Worm (Caenorhabditis elegans) whole organism, young adult: ENCODE results near the gene eat-2.

Experiments used
- B0261.1 ChIP-seq: sonication (generic microtip); optimal IDR thresholded peaks from 2 replicates; lab custom pipeline; 2016; ENCODE audit warnings: mild to moderate bottlenecking, missing genetic modification characterization, moderate library complexity, missing compliant biosample characterization
- D2030.7 ChIP-seq: fragments of 200-800 bp; sonication (Bioruptor generic); IDR thresholded peaks from 2 replicates; pipeline ENCODE4 v1.3.6; 2022; ENCODE audit warnings: missing genetic modification reagents, missing genetic modification characterization, missing compliant biosample characterization
- F23B12.7 ChIP-seq: sonication (generic microtip); optimal IDR thresholded peaks from 2 replicates; lab custom pipeline; 2017; ENCODE audit warnings: missing genetic modification characterization, mild to moderate bottlenecking, missing compliant biosample characterization, antibody characterized with exemption, moderate library complexity; ENCODE audit not compliant: insufficient read depth
- F52B5.7 ChIP-seq: sonication (generic microtip); optimal IDR thresholded peaks from 2 replicates; lab custom pipeline; 2016; ENCODE audit warnings: mild to moderate bottlenecking, missing genetic modification characterization, missing compliant biosample characterization
- F55B11.4 ChIP-seq: sonication (generic microtip); optimal IDR thresholded peaks from 2 replicates; lab custom pipeline; 2016; ENCODE audit warnings: missing compliant biosample characterization, missing genetic modification characterization, borderline replicate concordance; ENCODE audit not compliant: insufficient read depth
- F57A8.1 ChIP-seq: fragments of 200-800 bp; sonication (Bioruptor generic); optimal IDR thresholded peaks from 2 replicates; lab custom pipeline; 2018; ENCODE audit warnings: mild to moderate bottlenecking, missing genetic modification characterization, moderate library complexity, missing compliant biosample characterization
- T07F8.4 ChIP-seq: sonication (generic microtip); optimal IDR thresholded peaks from 2 replicates; lab custom pipeline; 2016; ENCODE audit warnings: mild to moderate bottlenecking, missing genetic modification characterization, moderate library complexity, missing compliant biosample characterization
- ZK185.1 ChIP-seq: sonication (generic microtip); optimal IDR thresholded peaks from 2 replicates; lab custom pipeline; 2016; ENCODE audit warnings: mild to moderate bottlenecking, missing genetic modification characterization, missing compliant biosample characterization; ENCODE audit not compliant: poor library complexity, severe bottlenecking
- akir-1 ChIP-seq: fragments of 200-800 bp; sonication (Bioruptor generic); optimal IDR thresholded peaks from 2 replicates; lab custom pipeline; 2018; ENCODE audit warnings: mild to moderate bottlenecking, missing genetic modification characterization, moderate library complexity, missing compliant biosample characterization
- ama-1 ChIP-seq, 3 experiments: fragments of 150-350 bp in 1 of 3; sonication (generic microtip) in 2 of 3; optimal IDR thresholded peaks; 2 replicates each; lab custom pipeline; 2014 to 2018; ENCODE audit warnings: missing biosample characterization in 2 of 3, missing genetic modification characterization in 2 of 3, missing genetic modification reagents in 2 of 3
- athp-1 ChIP-seq: sonication (generic microtip); optimal IDR thresholded peaks from 2 replicates; lab custom pipeline; 2017; ENCODE audit warnings: mild to moderate bottlenecking, missing genetic modification characterization, missing compliant biosample characterization
- attf-5 ChIP-seq: fragments of 200-800 bp; sonication (Bioruptor generic); optimal IDR thresholded peaks from 2 replicates; lab custom pipeline; 2018; ENCODE audit warnings: mild to moderate bottlenecking, missing genetic modification characterization, missing compliant biosample characterization
- attf-6 ChIP-seq: fragments of 200-800 bp; sonication (Bioruptor generic); IDR thresholded peaks from 2 replicates; pipeline ENCODE4 v1.3.6; 2022; ENCODE audit warnings: missing genetic modification reagents, missing genetic modification characterization, missing compliant biosample characterization
- ceh-40 ChIP-seq: fragments of 200-800 bp; sonication (Bioruptor generic); IDR thresholded peaks from 2 replicates; pipeline ENCODE4 v1.3.6; 2022; ENCODE audit warnings: missing genetic modification characterization, missing compliant biosample characterization
- ceh-79 ChIP-seq: sonication (generic microtip); optimal IDR thresholded peaks from 2 replicates; lab custom pipeline; 2017; ENCODE audit warnings: mild to moderate bottlenecking, missing genetic modification characterization, missing compliant biosample characterization
- die-1 ChIP-seq: sonication (generic microtip); optimal IDR thresholded peaks from 2 replicates; lab custom pipeline; 2016; ENCODE audit warnings: missing genotype, mild to moderate bottlenecking, missing genetic modification characterization, missing compliant biosample characterization
- dox-1 ChIP-seq: fragments of 200-800 bp; sonication (Bioruptor generic); IDR thresholded peaks from 2 replicates; pipeline ENCODE4 v1.3.6; 2022; ENCODE audit warnings: missing genetic modification reagents, missing genetic modification characterization, missing compliant biosample characterization
- dpff-1 ChIP-seq: sonication (generic microtip); optimal IDR thresholded peaks from 2 replicates; lab custom pipeline; 2017; ENCODE audit warnings: mild to moderate bottlenecking, missing genetic modification characterization, missing compliant biosample characterization
- dpl-1 ChIP-seq: fragments of 150-350 bp; optimal IDR thresholded peaks from 2 replicates; lab custom pipeline; 2014; ENCODE audit warnings: missing biosample characterization, missing genetic modification reagents, missing genetic modification characterization
- efl-1 ChIP-seq: fragments of 150-350 bp; optimal IDR thresholded peaks from 2 replicates; lab custom pipeline; 2014; ENCODE audit warnings: missing biosample characterization, missing genetic modification reagents, missing genetic modification characterization
- egl-44 ChIP-seq: fragments of 200-800 bp; sonication (Bioruptor generic); IDR thresholded peaks from 2 replicates; pipeline ENCODE4 v1.3.6; 2022; ENCODE audit warnings: missing genetic modification reagents, missing genetic modification characterization, missing compliant biosample characterization
- egrh-3 ChIP-seq: fragments of 200-800 bp; sonication (Bioruptor generic); IDR thresholded peaks from 2 replicates; pipeline ENCODE4 v1.3.6; 2022; ENCODE audit warnings: missing genetic modification reagents, missing genetic modification characterization, missing compliant biosample characterization
- him-1 ChIP-seq: sonication (generic microtip); optimal IDR thresholded peaks from 2 replicates; lab custom pipeline; 2016; ENCODE audit warnings: missing genotype, missing genetic modification reagents, missing genetic modification characterization, missing compliant biosample characterization
- hlh-26 ChIP-seq: fragments of 200-800 bp; sonication (Bioruptor generic); conservative IDR thresholded peaks from 2 replicates; pipeline ENCODE4 v1.3.6; 2022; ENCODE audit warnings: missing genetic modification reagents, missing genetic modification characterization, missing compliant biosample characterization
- hsf-1 ChIP-seq: fragments of 200-800 bp; sonication (Bioruptor generic); IDR thresholded peaks from 2 replicates; pipeline ENCODE4 v1.3.6; 2022; ENCODE audit warnings: missing genetic modification reagents, missing genetic modification characterization, missing compliant biosample characterization
- lag-1 ChIP-seq: fragments of 200-800 bp; sonication (Bioruptor generic); IDR thresholded peaks from 2 replicates; pipeline ENCODE4 v1.3.6; 2022; ENCODE audit warnings: missing genetic modification reagents, missing genetic modification characterization, missing compliant biosample characterization
- lin-40 ChIP-seq: sonication (generic microtip); optimal IDR thresholded peaks from 2 replicates; lab custom pipeline; 2016; ENCODE audit warnings: missing genetic modification characterization, mild to moderate bottlenecking, missing compliant biosample characterization, missing genotype, missing genetic modification reagents
- lsl-1 ChIP-seq: fragments of 200-800 bp; sonication (Bioruptor generic); optimal IDR thresholded peaks from 2 replicates; lab custom pipeline; 2018; ENCODE audit warnings: mild to moderate bottlenecking, missing genetic modification characterization, moderate library complexity, missing compliant biosample characterization
- nfya-2 ChIP-seq: fragments of 200-800 bp; sonication (Bioruptor generic); IDR thresholded peaks from 2 replicates; pipeline ENCODE4 v1.3.6; 2022; ENCODE audit warnings: missing genetic modification reagents, missing genetic modification characterization, missing compliant biosample characterization
- nfyb-1 ChIP-seq: fragments of 200-800 bp; sonication (Bioruptor generic); IDR thresholded peaks from 2 replicates; pipeline ENCODE4 v1.3.6; 2022; ENCODE audit warnings: missing genetic modification reagents, missing genetic modification characterization, missing compliant biosample characterization
- nhr-90 ChIP-seq: sonication (generic microtip); optimal IDR thresholded peaks from 2 replicates; lab custom pipeline; 2016; ENCODE audit warnings: missing genotype, mild to moderate bottlenecking, missing genetic modification characterization, missing compliant biosample characterization
- pbrm-1 ChIP-seq: fragments of 200-800 bp; sonication (Bioruptor generic); IDR thresholded peaks from 2 replicates; pipeline ENCODE4 v1.3.6; 2022; ENCODE audit warnings: missing genetic modification reagents, missing genetic modification characterization, missing compliant biosample characterization
- sdz-38 ChIP-seq: sonication (generic microtip); optimal IDR thresholded peaks from 2 replicates; lab custom pipeline; 2016; ENCODE audit warnings: missing genotype, missing genetic modification characterization, missing compliant biosample characterization
- sea-2 ChIP-seq: fragments of 200-800 bp; sonication (Bioruptor generic); IDR thresholded peaks from 2 replicates; pipeline ENCODE4 v1.3.6; 2022; ENCODE audit warnings: missing genetic modification characterization, missing compliant biosample characterization
- snpc-1.1 ChIP-seq: sonication (generic microtip); optimal IDR thresholded peaks from 2 replicates; lab custom pipeline; 2017; ENCODE audit warnings: missing genetic modification characterization, mild to moderate bottlenecking, missing compliant biosample characterization, antibody characterized with exemption, moderate library complexity, missing genotype, missing genetic modification reagents; ENCODE audit not compliant: insufficient read depth
- snpc-1.3 ChIP-seq: sonication (generic microtip); optimal IDR thresholded peaks from 2 replicates; lab custom pipeline; 2017; ENCODE audit warnings: missing genetic modification characterization, mild to moderate bottlenecking, missing compliant biosample characterization, antibody characterized with exemption, moderate library complexity, missing genotype, missing genetic modification reagents; ENCODE audit not compliant: insufficient read depth
- snpc-3.4 ChIP-seq: sonication (generic microtip); optimal IDR thresholded peaks from 2 replicates; lab custom pipeline; 2017; ENCODE audit warnings: missing genetic modification characterization, mild to moderate bottlenecking, missing compliant biosample characterization, antibody characterized with exemption, moderate library complexity, missing genotype, missing genetic modification reagents
- somi-1 ChIP-seq: fragments of 200-800 bp; sonication (Bioruptor generic); optimal IDR thresholded peaks from 2 replicates; lab custom pipeline; 2018; ENCODE audit warnings: mild to moderate bottlenecking, missing genetic modification characterization, missing compliant biosample characterization
- sptf-2 ChIP-seq: fragments of 200-800 bp; sonication (Bioruptor generic); optimal IDR thresholded peaks from 2 replicates; lab custom pipeline; 2018; ENCODE audit warnings: mild to moderate bottlenecking, missing genetic modification characterization, missing compliant biosample characterization
- tbp1 ChIP-seq: fragments of 200-800 bp; sonication (Bioruptor generic); optimal IDR thresholded peaks from 2 replicates; lab custom pipeline; 2018; ENCODE audit warnings: mild to moderate bottlenecking, missing genetic modification characterization, missing compliant biosample characterization
- unc-62 ChIP-seq: fragments of 150-350 bp; optimal IDR thresholded peaks from 2 replicates; lab custom pipeline; 2014; ENCODE audit warnings: missing biosample characterization, missing genetic modification reagents, missing genetic modification characterization
- xnd-1 ChIP-seq: sonication (generic microtip); optimal IDR thresholded peaks from 2 replicates; lab custom pipeline; 2016; ENCODE audit warnings: missing genotype, missing genetic modification reagents, missing genetic modification characterization, missing compliant biosample characterization
- zfh-2 ChIP-seq: fragments of 200-800 bp; sonication (Bioruptor generic); conservative IDR thresholded peaks from 2 replicates; pipeline ENCODE4 v1.3.6; 2022; ENCODE audit warnings: missing genetic modification reagents, missing genetic modification characterization, missing compliant biosample characterization
- zim-3 ChIP-seq: sonication (generic microtip); optimal IDR thresholded peaks from 2 replicates; lab custom pipeline; 2017; ENCODE audit warnings: mild to moderate bottlenecking, missing genetic modification characterization, moderate library complexity, missing compliant biosample characterization
- ztf-18 ChIP-seq: sonication (generic microtip); optimal IDR thresholded peaks from 2 replicates; lab custom pipeline; 2016; ENCODE audit warnings: missing genotype, mild to moderate bottlenecking, missing genetic modification characterization, missing compliant biosample characterization
- ztf-22 ChIP-seq: fragments of 200-800 bp; sonication (Bioruptor generic); optimal IDR thresholded peaks from 2 replicates; lab custom pipeline; 2018; ENCODE audit warnings: mild to moderate bottlenecking, missing genetic modification characterization, moderate library complexity, missing compliant biosample characterization
- ztf-25 ChIP-seq: fragments of 200-800 bp; sonication (Bioruptor generic); IDR thresholded peaks from 2 replicates; pipeline ENCODE4 v1.3.6; 2022; ENCODE audit warnings: missing genetic modification reagents, missing genetic modification characterization, missing compliant biosample characterization
- ztf-26 ChIP-seq: sonication (generic microtip); optimal IDR thresholded peaks from 2 replicates; lab custom pipeline; 2017; ENCODE audit warnings: missing genetic modification characterization, missing compliant biosample characterization

eat-2 gene

DNA sequence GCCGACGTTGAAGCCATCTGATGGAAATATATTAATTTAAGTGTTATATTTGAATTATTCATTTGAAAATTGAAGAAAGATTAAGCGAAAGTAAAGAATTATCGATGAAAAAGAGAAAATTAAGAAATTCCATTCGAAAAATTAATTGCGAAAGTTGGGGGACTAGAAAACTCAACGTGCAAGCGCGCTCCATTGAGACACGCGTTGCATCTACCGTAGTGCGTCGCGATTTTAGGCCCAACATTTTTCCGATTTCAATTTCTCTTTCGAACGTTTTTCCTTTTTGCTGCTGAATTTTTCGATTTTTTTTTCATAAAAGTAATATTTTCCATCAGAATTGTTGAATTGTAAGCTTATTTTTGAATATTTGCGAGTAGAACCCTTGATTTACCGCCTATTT is 17.1 kb downstream of the eat-2 start, which contains the start of gene Y48B6A.1 (continued):
- peak; percentile 35 for TF ChIP-seq xnd-1
- no peak for TF ChIP-seq sea-2 (GFP tag; lab: Robert Waterston, UW)
- TF ChIP-seq nhr-90 (tag; lab: Kevin White, UChicago) = no peak
- 0 out of 2 replicates have a peak, but pooled peaks have one; percentile 40 for TF ChIP-seq nfyb-1
- peak; percentile 65 for TF ChIP-seq dpl-1 (GFP tag; lab: Kevin White, UChicago)
- peak; percentile 82 for TF ChIP-seq egrh-3
- peak; percentile 49; the same call in 1 of the 2 replicates for TF ChIP-seq hsf-1 (GFP tag; lab: Robert Waterston, UW)
- TF ChIP-seq lag-1 (GFP tag; lab: Robert Waterston, UW) = peak; percentile 69; the same call in 1 of the 2 replicates
- TF ChIP-seq akir-1 (GFP tag; lab: Kevin White, UChicago) = no peak
- no peak for TF ChIP-seq T07F8.4
- peak; percentile 90 for TF ChIP-seq ztf-25 (GFP tag; lab: Robert Waterston, UW)
- 0 out of 2 replicates have a peak, but pooled peaks have one; percentile 32 for TF ChIP-seq attf-6 (GFP tag; lab: Robert Waterston, UW)
- TF ChIP-seq sdz-38 (tag; lab: Kevin White, UChicago) = no peak
- TF ChIP-seq F23B12.7 = peak; percentile 93
- TF ChIP-seq lin-40 = peak; percentile 82
- TF ChIP-seq snpc-1.3 (tag; lab: Kevin White, UChicago) = peak; percentile 82
- TF ChIP-seq F57A8.1 (GFP tag; lab: Kevin White, UChicago) = peak; percentile 36
- peak; percentile 2 for TF ChIP-seq die-1 (tag; lab: Kevin White, UChicago)
- peak; percentile 95 for TF ChIP-seq D2030.7 (GFP tag; lab: Robert Waterston, UW)
- peak; percentile 64 for TF ChIP-seq snpc-1.1 (tag; lab: Kevin White, UChicago)
- TF ChIP-seq snpc-3.4 (tag; lab: Kevin White, UChicago) = peak; percentile 79
- peak; percentile 52 for TF ChIP-seq him-1 (tag; lab: Kevin White, UChicago)
- TF ChIP-seq B0261.1 (tag; lab: Kevin White, UChicago) = peak; percentile 16
- TF ChIP-seq zfh-2 = peak; percentile 66
- peak; percentile 82 for TF ChIP-seq ztf-18 (tag; lab: Kevin White, UChicago)
- peak; percentile 32 for TF ChIP-seq somi-1
- TF ChIP-seq ztf-22 (GFP tag; lab: Kevin White, UChicago) = no peak
- no peak for TF ChIP-seq hlh-26 (GFP tag; lab: Robert Waterston, UW)
- peak; percentile 89 for TF ChIP-seq athp-1
- TF ChIP-seq ceh-40 (GFP tag; lab: Robert Waterston, UW) = no peak
- TF ChIP-seq zim-3 (tag; lab: Kevin White, UChicago) = peak; percentile 43
- peak; percentile 91 for TF ChIP-seq pbrm-1 (GFP tag; lab: Robert Waterston, UW)
- TF ChIP-seq sptf-2 (GFP tag; lab: Kevin White, UChicago) = peak; percentile 53
- peak; percentile 65 for TF ChIP-seq efl-1
- TF ChIP-seq attf-5 (GFP tag; lab: Kevin White, UChicago) = peak; percentile 98
- no peak for TF ChIP-seq nfya-2 (GFP tag; lab: Robert Waterston, UW)
- TF ChIP-seq unc-62 (GFP tag; lab: Kevin White, UChicago) = no peak
- TF ChIP-seq dpff-1 (tag; lab: Kevin White, UChicago) = no peak
- TF ChIP-seq F52B5.7 (tag; lab: Kevin White, UChicago) = peak; percentile 7
- TF ChIP-seq ztf-26 (tag; lab: Kevin White, UChicago) = peak; percentile 56
- no peak for TF ChIP-seq ama-1 (optimal IDR thresholded peaks at IDR 0.05; lab: Kevin White, UChicago)
- TF ChIP-seq ama-1 (GFP tag; optimal IDR thresholded peaks at IDR 0.05; lab: Kevin White, UChicago) = no peak
- peak; percentile 67 for TF ChIP-seq tbp1
- TF ChIP-seq egl-44 = 0 out of 2 replicates have a peak, but pooled peaks have one; percentile 46
- TF ChIP-seq dox-1 (GFP tag; lab: Robert Waterston, UW) = peak; percentile 97
- TF ChIP-seq ZK185.1 (tag; lab: Kevin White, UChicago) = no peak
- no peak for TF ChIP-seq ceh-79
- peak; percentile 93 for TF ChIP-seq lsl-1 (GFP tag; lab: Kevin White, UChicago)
- no peak for TF ChIP-seq F55B11.4 (tag; lab: Kevin White, UChicago)
